Fruit fly (Drosophila melanogaster) whole organism, pupa: ENCODE results near the gene ci.

Experiments
- CG32121 ChIP-seq: fragments of 200-800 bp; sonication (Bioruptor generic); IDR thresholded peaks from 2 replicates; pipeline ENCODE4 v1.3.6; 2022; ENCODE audit warnings: missing biosample characterization, missing genetic modification characterization
- CG4496 ChIP-seq: fragments of 200-800 bp; sonication (Bioruptor generic); IDR thresholded peaks from 3 replicates; pipeline ENCODE4 v1.3.6; 2022; ENCODE audit warnings: missing biosample characterization, missing genetic modification characterization
- fd96Ca ChIP-seq: fragments of 200-800 bp; sonication (Bioruptor generic); IDR thresholded peaks from 3 replicates; pipeline ENCODE4 v1.3.6; 2022; ENCODE audit warnings: missing biosample characterization, missing genetic modification characterization
- rn ChIP-seq: fragments of 200-800 bp; sonication (Bioruptor generic); IDR thresholded peaks from 2 replicates; pipeline ENCODE4 v1.3.6; 2022; ENCODE audit warnings: missing biosample characterization, missing genetic modification characterization

- TF ChIP-seq fd96Ca (GFP tag; lab: Robert Waterston, UW) (no peak), CG4496 (GFP tag; lab: Robert Waterston, UW) (no peak), CG32121 (no peak), rn (GFP tag; lab: Robert Waterston, UW) (no peak)
Measured at dm6 chr4:43936-44260, 12.9 kb downstream of the ci start.
